Worm (Caenorhabditis elegans) whole organism, mixed stage, embryonic: ENCODE data around the gene nhr-28.

Experiments
- bed-3 ChIP-seq: fragments of 200-800 bp; sonication (Bioruptor generic); optimal IDR thresholded peaks from 3 replicates; lab custom pipeline; 2018; ENCODE audit warnings: mild to moderate bottlenecking, missing genetic modification characterization, moderate library complexity, missing compliant biosample characterization
- drap-1 ChIP-seq: fragments of 200-800 bp; sonication (Bioruptor generic); optimal IDR thresholded peaks from 3 replicates; lab custom pipeline; 2018; ENCODE audit warnings: mild to moderate bottlenecking, missing genetic modification characterization, missing compliant biosample characterization
- elt-3 ChIP-seq: fragments of 150-350 bp; optimal IDR thresholded peaks from 2 replicates; lab custom pipeline; 2014; ENCODE audit warnings: missing biosample characterization, missing genetic modification characterization
- lin-13 ChIP-seq: fragments of 150-350 bp; optimal IDR thresholded peaks from 2 replicates; lab custom pipeline; 2014; ENCODE audit warnings: missing biosample characterization, missing genetic modification characterization
- lsy-2 ChIP-seq: fragments of 150-350 bp; optimal IDR thresholded peaks from 2 replicates; lab custom pipeline; 2014; ENCODE audit warnings: missing biosample characterization, missing genetic modification characterization
- mep-1 ChIP-seq: fragments of 150-350 bp; optimal IDR thresholded peaks from 2 replicates; lab custom pipeline; 2017; ENCODE audit warnings: missing biosample characterization, missing genetic modification reagents, missing genetic modification characterization, inconsistent platforms
- mls-2 ChIP-seq: sonication (generic microtip); optimal IDR thresholded peaks from 2 replicates; lab custom pipeline; 2016; ENCODE audit warnings: mild to moderate bottlenecking, missing genetic modification characterization, moderate library complexity, missing compliant biosample characterization
- nhr-237 ChIP-seq: fragments of 150-350 bp; optimal IDR thresholded peaks from 2 replicates; lab custom pipeline; 2014; ENCODE audit warnings: missing biosample characterization, missing genetic modification characterization
- nhr-76 ChIP-seq: sonication (generic microtip); optimal IDR thresholded peaks from 2 replicates; lab custom pipeline; 2017; ENCODE audit warnings: missing biosample characterization, missing genetic modification characterization
- pha-4 ChIP-seq: fragments of 150-350 bp; optimal IDR thresholded peaks from 2 replicates; lab custom pipeline; 2018; ENCODE audit warnings: missing biosample characterization, missing genetic modification reagents, missing genetic modification characterization
- snpc-4 ChIP-seq: fragments of 150-350 bp; optimal IDR thresholded peaks from 2 replicates; lab custom pipeline; 2014; ENCODE audit warnings: missing biosample characterization, missing genetic modification characterization
- unc-39 ChIP-seq: fragments of 150-350 bp; optimal IDR thresholded peaks from 2 replicates; lab custom pipeline; 2014; ENCODE audit warnings: missing biosample characterization, missing genetic modification characterization
- unc-62 ChIP-seq: fragments of 150-350 bp; optimal IDR thresholded peaks from 2 replicates; lab custom pipeline; 2014; ENCODE audit warnings: missing biosample characterization, missing genetic modification reagents, missing genetic modification characterization
- ztf-11 ChIP-seq: fragments of 150-350 bp; optimal IDR thresholded peaks from 2 replicates; lab custom pipeline; 2014; ENCODE audit warnings: missing biosample characterization, missing genetic modification characterization

ce11 chrX:16400897-16401296, 46.1 kb downstream of the nhr-28 start:
- TF ChIP-seq elt-3 (tag; lab: Kevin White, UChicago) (no peak), mep-1 (tag; lab: Kevin White, UChicago) (no peak), snpc-4 (tag; lab: Kevin White, UChicago) (no peak), lsy-2 (tag; lab: Kevin White, UChicago) (no peak), mls-2 (tag; lab: Kevin White, UChicago) (no peak), bed-3 (GFP tag; lab: Kevin White, UChicago) (no peak), lin-13 (no peak), ztf-11 (tag; lab: Kevin White, UChicago) (no peak), nhr-237 (tag; lab: Kevin White, UChicago) (no peak), pha-4 (tag; lab: Kevin White, UChicago) (no peak), nhr-76 (no peak), unc-62 (GFP tag; lab: Kevin White, UChicago) (no peak), unc-39 (tag; lab: Kevin White, UChicago) (no peak), drap-1 (GFP tag; lab: Kevin White, UChicago) (no peak)
